Worm (Caenorhabditis elegans) whole organism, L3 larva: ENCODE measurements around the gene ger-1.

Experiments
- R02D3.7 ChIP-seq: fragments of 150-350 bp; optimal IDR thresholded peaks from 2 replicates; lab custom pipeline; 2014; ENCODE audit warnings: missing biosample characterization, missing genetic modification characterization
- ZK546.5 ChIP-seq: sonication (generic microtip); optimal IDR thresholded peaks from 2 replicates; lab custom pipeline; 2017; ENCODE audit warnings: missing biosample characterization, missing genetic modification characterization
- ama-1 ChIP-seq: fragments of 150-350 bp; optimal IDR thresholded peaks from 2 replicates; lab custom pipeline; 2018
- ceh-16 ChIP-seq: sonication (generic microtip); optimal IDR thresholded peaks from 2 replicates; lab custom pipeline; 2017; ENCODE audit warnings: missing biosample characterization, missing genetic modification characterization
- ceh-28 ChIP-seq: fragments of 150-350 bp; optimal IDR thresholded peaks from 2 replicates; lab custom pipeline; 2014; ENCODE audit warnings: missing biosample characterization, missing genetic modification reagents, missing genetic modification characterization
- ceh-82 ChIP-seq: fragments of 150-350 bp; optimal IDR thresholded peaks from 2 replicates; lab custom pipeline; 2014; ENCODE audit warnings: missing biosample characterization, missing genetic modification characterization
- ceh-9 ChIP-seq: sonication (generic microtip); optimal IDR thresholded peaks from 2 replicates; lab custom pipeline; 2018; ENCODE audit warnings: missing biosample characterization, missing genetic modification characterization
- daf-12 ChIP-seq: fragments of 150-350 bp; optimal IDR thresholded peaks from 2 replicates; lab custom pipeline; 2014; ENCODE audit warnings: missing biosample characterization, missing genetic modification reagents, missing genetic modification characterization
- egl-27 ChIP-seq: sonication (generic microtip); optimal IDR thresholded peaks from 4 replicates; lab custom pipeline; 2017; ENCODE audit warnings: missing biosample characterization, missing genetic modification reagents, missing genetic modification characterization
- egl-5 ChIP-seq: fragments of 150-350 bp; optimal IDR thresholded peaks from 2 replicates; lab custom pipeline; 2017; ENCODE audit warnings: missing biosample characterization, missing genetic modification reagents, missing genetic modification characterization, inconsistent platforms
- elt-1 ChIP-seq: fragments of 150-350 bp; optimal IDR thresholded peaks from 2 replicates; lab custom pipeline; 2014; ENCODE audit warnings: missing biosample characterization, missing genetic modification characterization
- elt-3 ChIP-seq, 3 experiments: fragments of 150-350 bp in 1 of 3; sonication (generic microtip) in 2 of 3; optimal IDR thresholded peaks; 2 replicates in 2 of 3; 4 replicates in 1 of 3; lab custom pipeline; 2014 to 2017; ENCODE audit warnings: missing biosample characterization in 3 of 3, missing genetic modification characterization in 3 of 3
- eor-1 ChIP-seq, 2 experiments: fragments of 150-350 bp; optimal IDR thresholded peaks; 2 replicates each; lab custom pipeline; 2014 to 2018; ENCODE audit warnings: missing biosample characterization in 2 of 2, missing genetic modification characterization in 2 of 2
- fkh-10 ChIP-seq: sonication (generic microtip); optimal IDR thresholded peaks from 2 replicates; lab custom pipeline; 2017; ENCODE audit warnings: missing biosample characterization, missing genetic modification reagents, missing genetic modification characterization
- fkh-2 ChIP-seq: fragments of 150-350 bp; optimal IDR thresholded peaks from 2 replicates; lab custom pipeline; 2014; ENCODE audit warnings: missing biosample characterization, missing genetic modification reagents, missing genetic modification characterization
- fos-1 ChIP-seq: fragments of 150-350 bp; optimal IDR thresholded peaks from 2 replicates; lab custom pipeline; 2014; ENCODE audit warnings: missing biosample characterization, missing genetic modification characterization
- hmg-11 ChIP-seq: sonication (generic microtip); optimal IDR thresholded peaks from 2 replicates; lab custom pipeline; 2016; ENCODE audit warnings: missing genetic modification characterization, missing compliant biosample characterization
- lin-39 ChIP-seq: fragments of 150-350 bp; optimal IDR thresholded peaks from 2 replicates; lab custom pipeline; 2018; ENCODE audit warnings: missing biosample characterization, missing genetic modification reagents, missing genetic modification characterization
- mdl-1 ChIP-seq: fragments of 150-350 bp; optimal IDR thresholded peaks from 2 replicates; lab custom pipeline; 2014; ENCODE audit warnings: missing biosample characterization, missing genetic modification characterization
- mml-1 ChIP-seq: fragments of 150-350 bp; sonication (generic microtip); optimal IDR thresholded peaks from 3 replicates; lab custom pipeline; 2014; ENCODE audit warnings: missing biosample characterization, missing genetic modification characterization
- nfya-1 ChIP-seq: sonication (generic microtip); optimal IDR thresholded peaks from 2 replicates; lab custom pipeline; 2017; ENCODE audit warnings: missing genetic modification characterization, mild to moderate bottlenecking, missing compliant biosample characterization, antibody characterized with exemption, moderate library complexity; ENCODE audit not compliant: insufficient read depth
- nhr-11 ChIP-seq: fragments of 150-350 bp; optimal IDR thresholded peaks from 2 replicates; lab custom pipeline; 2014; ENCODE audit warnings: missing biosample characterization, missing genetic modification characterization
- nhr-12 ChIP-seq: fragments of 150-350 bp; optimal IDR thresholded peaks from 2 replicates; lab custom pipeline; 2014; ENCODE audit warnings: missing biosample characterization, missing genetic modification characterization
- nhr-25 ChIP-seq: sonication (generic microtip); optimal IDR thresholded peaks from 2 replicates; lab custom pipeline; 2017; ENCODE audit warnings: missing biosample characterization, missing genetic modification characterization
- nhr-28 ChIP-seq: fragments of 150-350 bp; optimal IDR thresholded peaks from 2 replicates; lab custom pipeline; 2014; ENCODE audit warnings: missing biosample characterization, missing genetic modification characterization
- nhr-43 ChIP-seq: sonication (generic microtip); optimal IDR thresholded peaks from 2 replicates; lab custom pipeline; 2016; ENCODE audit warnings: mild to moderate bottlenecking, missing genetic modification characterization, missing compliant biosample characterization; ENCODE audit not compliant: poor library complexity, severe bottlenecking
- nhr-67 ChIP-seq: fragments of 150-350 bp; optimal IDR thresholded peaks from 2 replicates; lab custom pipeline; 2014; ENCODE audit warnings: missing biosample characterization, missing genetic modification characterization
- nhr-76 ChIP-seq: fragments of 150-350 bp; sonication (generic microtip); optimal IDR thresholded peaks from 5 replicates; lab custom pipeline; 2014; ENCODE audit warnings: missing biosample characterization, missing genetic modification characterization
- pha-4 ChIP-seq: fragments of 150-350 bp; optimal IDR thresholded peaks from 2 replicates; lab custom pipeline; 2014; ENCODE audit warnings: missing biosample characterization, missing genetic modification reagents, missing genetic modification characterization
- pqm-1 ChIP-seq: fragments of 150-350 bp; optimal IDR thresholded peaks from 2 replicates; lab custom pipeline; 2017; ENCODE audit warnings: missing biosample characterization, missing genetic modification characterization, inconsistent platforms
- sea-2 ChIP-seq: fragments of 150-350 bp; sonication (generic microtip); optimal IDR thresholded peaks from 4 replicates; lab custom pipeline; 2014; ENCODE audit warnings: missing biosample characterization, missing genetic modification reagents, missing genetic modification characterization
- skn-1 ChIP-seq: fragments of 150-350 bp; optimal IDR thresholded peaks from 2 replicates; lab custom pipeline; 2014; ENCODE audit warnings: missing biosample characterization, missing genetic modification characterization
- tbx-2 ChIP-seq: sonication (generic microtip); optimal IDR thresholded peaks from 2 replicates; lab custom pipeline; 2016; ENCODE audit warnings: mild to moderate bottlenecking, missing genetic modification characterization, missing compliant biosample characterization
- unc-39 ChIP-seq: sonication (generic microtip); optimal IDR thresholded peaks from 4 replicates; lab custom pipeline; 2017; ENCODE audit warnings: missing biosample characterization, missing genetic modification characterization
- zag-1 ChIP-seq: fragments of 150-350 bp; optimal IDR thresholded peaks from 2 replicates; lab custom pipeline; 2014; ENCODE audit warnings: missing biosample characterization, missing genetic modification characterization
- ztf-11 ChIP-seq: fragments of 150-350 bp; optimal IDR thresholded peaks from 2 replicates; lab custom pipeline; 2014; ENCODE audit warnings: missing biosample characterization, missing genetic modification characterization
- ztf-4 ChIP-seq: fragments of 150-350 bp; optimal IDR thresholded peaks from 2 replicates; lab custom pipeline; 2014; ENCODE audit warnings: missing biosample characterization, missing genetic modification characterization

Gene ger-1

DNA sequence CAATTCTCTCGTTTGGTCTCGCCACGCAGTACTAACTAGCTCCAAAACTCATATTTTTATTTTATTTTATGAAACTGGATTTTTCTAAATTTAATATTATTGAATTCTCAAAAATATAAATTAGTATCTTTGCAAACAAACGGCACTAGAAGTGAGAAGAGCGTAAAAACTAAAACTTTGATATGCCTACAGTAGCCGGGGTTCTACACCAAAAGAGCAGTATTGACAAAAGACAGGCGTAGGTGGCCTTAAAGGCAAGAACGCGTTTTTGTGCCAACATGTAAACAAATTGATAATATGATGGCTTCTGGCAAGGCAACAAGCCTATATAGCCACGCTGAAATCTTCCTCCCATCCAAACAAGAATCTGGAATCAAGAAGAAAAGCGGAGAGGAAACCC, 4.7 kb downstream of the ger-1 start, which contains the start of gene R01H2.1:
Gene R01H2.1 (plus strand): TSS at position 301 of the 400 bp plus-strand sequence.
- TF ChIP-seq mdl-1 (tag; lab: Kevin White, UChicago) (no peak), sea-2 (GFP tag; lab: Kevin White, UChicago) (no peak), fos-1 (tag; lab: Kevin White, UChicago) (no peak), skn-1 (tag; lab: Kevin White, UChicago) (no peak), ztf-4 (no peak), nhr-67 (tag; lab: Kevin White, UChicago) (no peak), hmg-11 (tag; lab: Kevin White, UChicago) (no peak), tbx-2 (no peak), mml-1 (tag; lab: Kevin White, UChicago) (no peak), ZK546.5 (tag; lab: Kevin White, UChicago) (no peak), nhr-25 (tag; lab: Kevin White, UChicago) (no peak), nfya-1 (tag; lab: Kevin White, UChicago) (no peak), nhr-76 (tag; lab: Kevin White, UChicago) (no peak), ceh-28 (tag; lab: Kevin White, UChicago) (no peak), fkh-2 (tag; lab: Kevin White, UChicago) (no peak), ztf-11 (tag; lab: Kevin White, UChicago) (no peak), elt-3 (tag; optimal IDR thresholded peaks at IDR 0.05; lab: Kevin White, UChicago) (no peak)

DNA sequence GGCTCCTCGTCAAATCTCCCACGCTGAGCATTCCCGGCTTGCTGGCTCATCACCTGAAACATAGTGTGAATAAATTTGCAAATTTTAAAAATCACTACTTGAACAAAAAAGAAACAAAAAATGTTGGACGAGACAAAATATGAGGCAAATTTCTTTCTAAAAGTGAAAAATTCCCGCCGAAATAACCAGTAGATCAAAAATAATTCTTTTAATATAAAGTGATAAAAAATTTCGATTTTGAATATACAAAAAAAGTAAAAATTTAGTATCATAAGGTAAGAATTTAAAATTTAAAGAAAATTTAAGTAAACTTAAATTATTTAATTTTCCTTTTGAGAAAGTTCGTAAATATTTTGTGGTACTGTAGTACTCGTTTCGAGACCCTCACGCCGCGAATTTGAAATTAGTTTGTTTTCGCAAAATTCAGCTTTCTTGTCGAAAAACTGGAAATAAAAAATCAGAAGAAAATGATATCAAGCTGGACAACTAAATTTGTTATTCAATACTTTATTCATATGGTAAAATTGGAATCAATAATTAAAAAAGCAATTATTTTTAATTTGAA, 6.7 kb downstream of the ger-1 start, which contains the start of gene egg-2:
Gene egg-2 (minus strand): TSS at position 53 of the 565 bp plus-strand sequence.
- TF ChIP-seq nhr-25 (tag; lab: Kevin White, UChicago) = no peak
- no peak for TF ChIP-seq eor-1 (tag; optimal IDR thresholded peaks at IDR 0.05; lab: Kevin White, UChicago)
- TF ChIP-seq elt-3 (tag; optimal IDR thresholded peaks at IDR 0.05; lab: Kevin White, UChicago) = no peak
- no peak for TF ChIP-seq pha-4 (tag; lab: Kevin White, UChicago)
- TF ChIP-seq nfya-1 (tag; lab: Kevin White, UChicago) = no peak
- TF ChIP-seq fkh-10 (GFP tag; lab: Kevin White, UChicago) = no peak
- no peak for TF ChIP-seq tbx-2
- TF ChIP-seq egl-5 (tag; lab: Kevin White, UChicago) = no peak
- TF ChIP-seq pqm-1 (tag; lab: Kevin White, UChicago) = no peak
- TF ChIP-seq fkh-2 (tag; lab: Kevin White, UChicago) = no peak
- TF ChIP-seq ama-1 (lab: Kevin White, UChicago) = no peak
- no peak for TF ChIP-seq daf-12 (tag; lab: Kevin White, UChicago)
- no peak for TF ChIP-seq nhr-43
- TF ChIP-seq elt-1 = no peak
- no peak for TF ChIP-seq ZK546.5 (tag; lab: Kevin White, UChicago)
- no peak for TF ChIP-seq ceh-16 (tag; lab: Kevin White, UChicago)
- no peak for TF ChIP-seq ceh-82 (tag; lab: Kevin White, UChicago)

DNA sequence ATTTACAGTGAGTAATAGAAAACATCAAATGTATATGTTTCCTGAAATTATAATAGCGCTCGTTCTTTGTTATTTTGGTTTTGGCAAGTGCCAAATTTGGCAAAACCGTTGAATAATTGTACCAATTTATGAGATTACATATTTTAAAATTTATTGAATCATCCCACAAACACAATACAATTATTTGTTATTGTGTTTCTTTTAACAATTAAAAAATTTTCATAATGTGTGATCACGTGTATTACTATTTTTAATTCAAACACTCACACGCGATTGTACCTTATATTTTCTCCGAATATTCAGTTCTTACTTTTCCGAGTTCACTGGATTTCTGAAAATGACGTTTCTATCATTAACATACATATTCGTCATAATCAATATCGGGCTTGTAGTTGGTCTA, 11.0 kb downstream of the ger-1 start, which contains the start of gene R01H2.2:
Gene R01H2.2 (plus strand): TSS at position 301 of the 400 bp plus-strand sequence.
- TF ChIP-seq nfya-1 (tag; lab: Kevin White, UChicago) (no peak), eor-1 (tag; optimal IDR thresholded peaks at IDR 0.05; lab: Kevin White, UChicago) (no peak)

DNA sequence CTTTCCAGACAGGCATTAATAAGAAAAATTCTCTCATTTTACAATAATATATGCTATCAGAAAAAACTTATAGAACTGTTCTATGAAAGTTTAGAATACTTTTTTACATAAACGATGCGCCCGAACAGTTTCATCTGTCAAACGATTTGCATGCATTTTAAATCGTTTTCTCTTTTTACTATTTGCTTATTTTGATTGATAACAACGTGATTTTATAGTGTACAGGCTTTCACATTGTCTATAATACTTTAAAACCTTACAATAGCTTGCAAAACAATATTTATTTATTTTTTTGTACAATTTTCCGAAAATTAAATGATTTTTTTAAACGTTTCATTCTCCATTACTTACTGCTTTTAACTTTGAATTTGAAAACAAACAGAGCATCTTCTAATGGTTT, 21.6 kb downstream of the ger-1 start, which contains the start of gene R01H2.7:
Gene R01H2.7 (minus strand): TSS at position 101 of the 400 bp plus-strand sequence.
- no peak for TF ChIP-seq unc-39 (tag; lab: Kevin White, UChicago)
- no peak for TF ChIP-seq hmg-11 (tag; lab: Kevin White, UChicago)
- no peak for TF ChIP-seq eor-1 (tag; optimal IDR thresholded peaks at IDR 0.05; lab: Kevin White, UChicago)
- no peak for TF ChIP-seq ztf-11 (tag; lab: Kevin White, UChicago)
- no peak for TF ChIP-seq mml-1 (tag; lab: Kevin White, UChicago)
- TF ChIP-seq ceh-9 (tag; lab: Kevin White, UChicago) = no peak
- TF ChIP-seq nhr-28 (tag; lab: Kevin White, UChicago) = no peak
- no peak for TF ChIP-seq fkh-2 (tag; lab: Kevin White, UChicago)
- TF ChIP-seq egl-27 (tag; lab: Kevin White, UChicago) = no peak
- no peak for TF ChIP-seq zag-1 (tag; lab: Kevin White, UChicago)
- TF ChIP-seq ceh-28 (tag; lab: Kevin White, UChicago) = no peak
- TF ChIP-seq ceh-16 (tag; lab: Kevin White, UChicago) = no peak
- TF ChIP-seq nhr-11 (tag; lab: Kevin White, UChicago) = no peak
- TF ChIP-seq nhr-43 = no peak
- TF ChIP-seq nhr-12 (tag; lab: Kevin White, UChicago) = no peak
- no peak for TF ChIP-seq egl-5 (tag; lab: Kevin White, UChicago)
- TF ChIP-seq tbx-2 = no peak
- TF ChIP-seq lin-39 (tag; lab: Kevin White, UChicago) = no peak
- TF ChIP-seq R02D3.7 (tag; lab: Kevin White, UChicago) = no peak
- no peak for TF ChIP-seq sea-2 (GFP tag; lab: Kevin White, UChicago)
